Worm (Caenorhabditis elegans) whole organism, L4 larva: ENCODE measurements around the gene rml-4.

Experiments
- D1046.2 ChIP-seq: fragments of 200-800 bp; sonication (Bioruptor generic); IDR thresholded peaks from 2 replicates; pipeline ENCODE4 v1.3.6; 2022; ENCODE audit warnings: missing genetic modification characterization, missing compliant biosample characterization
- F44E2.7 ChIP-seq: fragments of 200-800 bp; sonication (Bioruptor generic); IDR thresholded peaks from 2 replicates; pipeline ENCODE4 v2.1.2; 2022; ENCODE audit warnings: missing genetic modification characterization, missing compliant biosample characterization
- F49E8.2 ChIP-seq: sonication (generic microtip); optimal IDR thresholded peaks from 2 replicates; lab custom pipeline; 2016; ENCODE audit warnings: missing compliant biosample characterization, mild to moderate bottlenecking, missing genetic modification characterization, borderline replicate concordance
- R02D3.7 ChIP-seq: fragments of 150-350 bp; sonication (generic microtip); optimal IDR thresholded peaks from 3 replicates; lab custom pipeline; 2014; ENCODE audit warnings: missing biosample characterization, missing genetic modification characterization
- ZK337.2 ChIP-seq: fragments of 200-800 bp; sonication (Bioruptor generic); IDR thresholded peaks from 2 replicates; pipeline ENCODE4 v1.3.6; 2022; ENCODE audit warnings: missing genetic modification reagents, missing genetic modification characterization, missing compliant biosample characterization
- aly-2 ChIP-seq: sonication (generic microtip); optimal IDR thresholded peaks from 2 replicates; lab custom pipeline; 2018; ENCODE audit warnings: missing biosample characterization, missing genetic modification characterization
- ama-1 ChIP-seq: fragments of 150-350 bp; optimal IDR thresholded peaks from 2 replicates; lab custom pipeline; 2014; ENCODE audit warnings: inconsistent platforms, mixed read lengths
- arid-1 ChIP-seq: fragments of 200-800 bp; sonication (Bioruptor generic); conservative IDR thresholded peaks from 2 replicates; pipeline ENCODE4 v1.3.6; 2022; ENCODE audit warnings: missing genetic modification reagents, missing genetic modification characterization, missing compliant biosample characterization
- ceh-44 ChIP-seq: fragments of 200-800 bp; sonication (Bioruptor generic); IDR thresholded peaks from 2 replicates; pipeline ENCODE4 v1.3.6; 2022; ENCODE audit warnings: missing genetic modification reagents, missing genetic modification characterization, missing compliant biosample characterization
- ceh-62 ChIP-seq: sonication (generic microtip); optimal IDR thresholded peaks from 2 replicates; lab custom pipeline; 2017; ENCODE audit warnings: missing biosample characterization, missing genetic modification characterization
- ceh-82 ChIP-seq: sonication (generic microtip); optimal IDR thresholded peaks from 2 replicates; lab custom pipeline; 2017; ENCODE audit warnings: missing biosample characterization, missing genetic modification characterization
- ces-1 ChIP-seq: fragments of 150-350 bp; sonication (generic microtip); optimal IDR thresholded peaks from 4 replicates; lab custom pipeline; 2014; ENCODE audit warnings: missing biosample characterization, missing genetic modification reagents, missing genetic modification characterization
- daf-19 ChIP-seq: fragments of 200-800 bp; sonication (Bioruptor generic); conservative IDR thresholded peaks from 2 replicates; pipeline ENCODE4 v1.3.6; 2022; ENCODE audit warnings: missing genetic modification characterization, missing compliant biosample characterization
- daf-8 ChIP-seq: fragments of 200-800 bp; sonication (Bioruptor generic); IDR thresholded peaks from 2 replicates; pipeline ENCODE4 v1.3.6; 2022; ENCODE audit warnings: missing genetic modification characterization, missing compliant biosample characterization
- dmd-6 ChIP-seq: fragments of 200-800 bp; sonication (Bioruptor generic); IDR thresholded peaks from 2 replicates; pipeline ENCODE4 v1.3.6; 2022; ENCODE audit warnings: missing genetic modification reagents, missing genetic modification characterization, missing compliant biosample characterization
- dmd-8 ChIP-seq: fragments of 200-800 bp; sonication (Bioruptor generic); IDR thresholded peaks from 2 replicates; pipeline ENCODE4 v1.3.6; 2022; ENCODE audit warnings: missing genetic modification characterization, missing compliant biosample characterization
- dmd-9 ChIP-seq: fragments of 200-800 bp; sonication (Bioruptor generic); IDR thresholded peaks from 2 replicates; pipeline ENCODE4 v1.3.6; 2022; ENCODE audit warnings: missing genetic modification reagents, missing genetic modification characterization, missing compliant biosample characterization
- dpl-1 ChIP-seq: fragments of 150-350 bp; optimal IDR thresholded peaks from 2 replicates; lab custom pipeline; 2014; ENCODE audit warnings: missing biosample characterization, missing genetic modification reagents, missing genetic modification characterization
- duxl-1 ChIP-seq: sonication (generic microtip); optimal IDR thresholded peaks from 2 replicates; lab custom pipeline; 2016; ENCODE audit warnings: mild to moderate bottlenecking, missing genetic modification characterization, moderate library complexity, missing compliant biosample characterization; ENCODE audit not compliant: poor library complexity
- dve-1 ChIP-seq: sonication (generic microtip); optimal IDR thresholded peaks from 2 replicates; lab custom pipeline; 2017; ENCODE audit warnings: antibody characterized with exemption, mild to moderate bottlenecking, missing genetic modification characterization, missing compliant biosample characterization; ENCODE audit not compliant: insufficient read depth
- egl-43 ChIP-seq: fragments of 200-800 bp; sonication (Bioruptor generic); IDR thresholded peaks from 2 replicates; pipeline ENCODE4 v1.3.6; 2022; ENCODE audit warnings: missing genetic modification reagents, missing genetic modification characterization, missing compliant biosample characterization
- hlh-11 ChIP-seq: fragments of 200-800 bp; sonication (Bioruptor generic); optimal IDR thresholded peaks from 2 replicates; lab custom pipeline; 2018; ENCODE audit warnings: mild to moderate bottlenecking, missing genetic modification characterization, missing compliant biosample characterization
- hmg-1.1 ChIP-seq: fragments of 200-800 bp; sonication (Bioruptor generic); IDR thresholded peaks from 2 replicates; pipeline ENCODE4 v1.3.6; 2022; ENCODE audit warnings: missing genetic modification reagents, missing genetic modification characterization, missing compliant biosample characterization
- lir-3 ChIP-seq: sonication (generic microtip); optimal IDR thresholded peaks from 2 replicates; lab custom pipeline; 2016; ENCODE audit warnings: mild to moderate bottlenecking, missing genetic modification characterization, missing compliant biosample characterization
- lsy-2 ChIP-seq, 2 experiments: fragments of 150-350 bp in 1 of 2; sonication (generic microtip) in 1 of 2; optimal IDR thresholded peaks; 2 replicates each; lab custom pipeline; 2014 to 2017; ENCODE audit warnings: missing biosample characterization in 2 of 2, missing genetic modification characterization in 2 of 2
- mep-1 ChIP-seq: fragments of 150-350 bp; sonication (generic microtip); optimal IDR thresholded peaks from 3 replicates; lab custom pipeline; 2014; ENCODE audit warnings: missing biosample characterization, missing genetic modification characterization
- mes-2 ChIP-seq: sonication (generic microtip); optimal IDR thresholded peaks from 2 replicates; lab custom pipeline; 2016; ENCODE audit warnings: missing genotype, mild to moderate bottlenecking, missing genetic modification characterization, missing compliant biosample characterization; ENCODE audit not compliant: poor library complexity, severe bottlenecking
- mxl-3 ChIP-seq: fragments of 200-800 bp; sonication (Bioruptor generic); optimal IDR thresholded peaks from 2 replicates; lab custom pipeline; 2018; ENCODE audit warnings: mild to moderate bottlenecking, missing genetic modification characterization, missing compliant biosample characterization
- nhr-10 ChIP-seq: fragments of 150-350 bp; optimal IDR thresholded peaks from 2 replicates; lab custom pipeline; 2014; ENCODE audit warnings: missing biosample characterization, missing genetic modification characterization
- nhr-102 ChIP-seq: sonication (generic microtip); optimal IDR thresholded peaks from 2 replicates; lab custom pipeline; 2016; ENCODE audit warnings: mild to moderate bottlenecking, missing genetic modification characterization, moderate library complexity, missing compliant biosample characterization
- nhr-11 ChIP-seq: fragments of 150-350 bp; optimal IDR thresholded peaks from 2 replicates; lab custom pipeline; 2014; ENCODE audit warnings: missing biosample characterization, missing genetic modification characterization
- nhr-111 ChIP-seq: fragments of 200-800 bp; sonication (Bioruptor generic); optimal IDR thresholded peaks from 2 replicates; lab custom pipeline; 2018; ENCODE audit warnings: mild to moderate bottlenecking, missing genetic modification characterization, missing compliant biosample characterization
- nhr-25 ChIP-seq: sonication (generic microtip); optimal IDR thresholded peaks from 2 replicates; lab custom pipeline; 2017; ENCODE audit warnings: missing genetic modification characterization, mild to moderate bottlenecking, missing compliant biosample characterization, antibody characterized with exemption, moderate library complexity, borderline replicate concordance; ENCODE audit not compliant: insufficient read depth
- nhr-41 ChIP-seq: fragments of 200-800 bp; sonication (Bioruptor generic); IDR thresholded peaks from 2 replicates; pipeline ENCODE4 v1.3.6; 2022; ENCODE audit warnings: missing genetic modification reagents, missing genetic modification characterization, missing compliant biosample characterization
- nhr-42 ChIP-seq: fragments of 200-800 bp; sonication (Bioruptor generic); IDR thresholded peaks from 2 replicates; pipeline ENCODE4 v1.3.6; 2022; ENCODE audit warnings: missing genetic modification characterization, missing compliant biosample characterization
- nhr-48 ChIP-seq: sonication (generic microtip); optimal IDR thresholded peaks from 2 replicates; lab custom pipeline; 2016; ENCODE audit warnings: mild to moderate bottlenecking, missing genetic modification characterization, missing compliant biosample characterization
- nhr-6 ChIP-seq: fragments of 150-350 bp; optimal IDR thresholded peaks from 2 replicates; lab custom pipeline; 2014; ENCODE audit warnings: missing biosample characterization, missing genetic modification characterization
- nhr-76 ChIP-seq: fragments of 150-350 bp; optimal IDR thresholded peaks from 2 replicates; lab custom pipeline; 2014; ENCODE audit warnings: missing biosample characterization, missing genetic modification characterization
- pha-4 ChIP-seq, 2 experiments: fragments of 150-350 bp in 1 of 2; fragments of 200-800 bp in 1 of 2; sonication (Bioruptor generic) in 1 of 2; IDR thresholded peaks in 1 of 2; optimal IDR thresholded peaks in 1 of 2; 2 replicates each; pipeline versions ENCODE4 v1.3.6 to Lab custom; 2014 to 2022; ENCODE audit warnings: missing genetic modification characterization in 2 of 2, missing genetic modification reagents in 2 of 2, missing biosample characterization in 1 of 2, missing compliant biosample characterization in 1 of 2
- rbr-2 ChIP-seq: sonication (generic microtip); optimal IDR thresholded peaks from 2 replicates; lab custom pipeline; 2016; ENCODE audit warnings: missing genotype, missing genetic modification characterization, missing compliant biosample characterization
- sdz-12 ChIP-seq: fragments of 200-800 bp; sonication (Bioruptor generic); optimal IDR thresholded peaks from 2 replicates; lab custom pipeline; 2018; ENCODE audit warnings: mild to moderate bottlenecking, missing genetic modification characterization, missing compliant biosample characterization
- skn-1 ChIP-seq: fragments of 150-350 bp; optimal IDR thresholded peaks from 2 replicates; lab custom pipeline; 2014; ENCODE audit warnings: missing biosample characterization, missing genetic modification characterization
- snpc-1.2 ChIP-seq: fragments of 200-800 bp; sonication (Bioruptor generic); IDR thresholded peaks from 2 replicates; pipeline ENCODE4 v1.3.6; 2022; ENCODE audit warnings: missing genetic modification reagents, missing genetic modification characterization, missing compliant biosample characterization
- spr-3 ChIP-seq: fragments of 200-800 bp; sonication (Bioruptor generic); optimal IDR thresholded peaks from 2 replicates; lab custom pipeline; 2018; ENCODE audit warnings: mild to moderate bottlenecking, missing genetic modification characterization, missing compliant biosample characterization
- tag-97 ChIP-seq: fragments of 200-800 bp; sonication (Bioruptor generic); IDR thresholded peaks from 2 replicates; pipeline ENCODE4 v1.3.6; 2022; ENCODE audit warnings: missing genetic modification characterization, missing compliant biosample characterization
- unc-62 ChIP-seq, 3 experiments: fragments of 150-350 bp in 1 of 3; sonication (generic microtip); optimal IDR thresholded peaks in 2 of 3; peaks in 1 of 3; 1 replicate in 1 of 3; 2 replicates in 2 of 3; lab custom pipeline; 2014 to 2017; ENCODE audit warnings: missing biosample characterization in 3 of 3, missing genetic modification characterization in 3 of 3, missing genetic modification reagents in 3 of 3, missing genotype in 1 of 3
- zag-1 ChIP-seq: fragments of 150-350 bp; optimal IDR thresholded peaks from 2 replicates; lab custom pipeline; 2014; ENCODE audit warnings: missing biosample characterization, missing genetic modification characterization
- zip-2 ChIP-seq: fragments of 150-350 bp; optimal IDR thresholded peaks from 2 replicates; lab custom pipeline; 2014; ENCODE audit warnings: missing biosample characterization, missing genetic modification characterization
- ztf-11 ChIP-seq: fragments of 150-350 bp; optimal IDR thresholded peaks from 2 replicates; lab custom pipeline; 2014; ENCODE audit warnings: missing biosample characterization, missing genetic modification characterization
- ztf-7 ChIP-seq: fragments of 150-350 bp; optimal IDR thresholded peaks from 2 replicates; lab custom pipeline; 2014; ENCODE audit warnings: missing biosample characterization, missing genetic modification characterization

rml-4 gene

DNA sequence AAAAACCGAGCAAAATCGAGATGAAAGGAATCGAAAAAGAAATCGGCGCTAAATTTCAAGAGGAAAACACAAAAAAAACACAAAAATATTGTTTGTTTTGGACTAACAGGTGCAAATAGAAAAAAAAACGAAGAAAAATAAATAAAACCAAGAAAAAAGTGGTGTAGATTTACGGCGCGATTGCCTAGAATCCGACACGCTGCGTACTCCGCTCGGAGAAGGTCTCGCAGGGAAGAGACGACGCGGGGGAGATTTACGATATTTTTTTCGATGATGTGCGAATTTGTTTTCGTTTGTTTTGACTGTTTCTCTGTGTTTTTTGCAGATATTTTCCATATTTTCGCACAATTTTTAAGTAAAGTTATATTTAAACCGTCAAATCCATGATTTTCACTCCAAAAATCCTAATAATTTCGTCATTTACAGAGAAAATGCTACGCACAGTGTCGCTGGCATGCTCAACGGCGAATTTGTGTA, 4.4 kb downstream of the rml-4 start, which contains the start of gene sco-1 (continued):
- TF ChIP-seq nhr-6 = peak; percentile 91
- TF ChIP-seq lir-3 = peak; percentile 24
- TF ChIP-seq mes-2 (tag; lab: Kevin White, UChicago) = peak; percentile 99
- peak; percentile 87 for TF ChIP-seq pha-4 (GFP tag; IDR thresholded peaks at IDR 0.05; lab: Robert Waterston, UW)
- peak; percentile 82 for TF ChIP-seq pha-4 (tag; optimal IDR thresholded peaks at IDR 0.05; lab: Kevin White, UChicago)
- TF ChIP-seq nhr-42 (GFP tag; lab: Robert Waterston, UW) = peak; percentile 91
- TF ChIP-seq aly-2 (tag; lab: Kevin White, UChicago) = no peak
- TF ChIP-seq egl-43 (GFP tag; lab: Robert Waterston, UW) = peak; percentile 86
- TF ChIP-seq ceh-82 = no peak
- TF ChIP-seq rbr-2 (tag; lab: Kevin White, UChicago) = peak; percentile 93
- peak; percentile 58; the same call in 1 of the 2 replicates for TF ChIP-seq ceh-44 (GFP tag; lab: Robert Waterston, UW)
- no peak for TF ChIP-seq daf-8 (GFP tag; lab: Robert Waterston, UW)
- TF ChIP-seq ztf-11 (tag; lab: Kevin White, UChicago) = no peak
- TF ChIP-seq R02D3.7 (tag; lab: Kevin White, UChicago) = peak; percentile 98
- TF ChIP-seq mxl-3 (GFP tag; lab: Kevin White, UChicago) = peak; percentile 68
- peak; percentile 90 for TF ChIP-seq dpl-1 (GFP tag; lab: Kevin White, UChicago)
- TF ChIP-seq unc-62 (GFP tag; optimal IDR thresholded peaks at IDR 0.05 in 1 of 2; lab: Kevin White, UChicago) = peak in 1 of 2 experiments; percentile 38
- no peak for TF ChIP-seq unc-62 (tag; optimal IDR thresholded peaks at IDR 0.05; lab: Kevin White, UChicago)
- TF ChIP-seq ceh-62 (tag; lab: Kevin White, UChicago) = no peak
- TF ChIP-seq F44E2.7 (GFP tag; lab: Robert Waterston, UW) = no peak
- peak; percentile 85 for TF ChIP-seq ztf-7
- TF ChIP-seq nhr-10 (tag; lab: Kevin White, UChicago) = peak; percentile 16
- peak; percentile 80 to 97 for TF ChIP-seq lsy-2 (tag; optimal IDR thresholded peaks at IDR 0.05; lab: Kevin White, UChicago)
- no peak for TF ChIP-seq dmd-8 (GFP tag; lab: Robert Waterston, UW)
- TF ChIP-seq ces-1 = peak; percentile 42
- TF ChIP-seq arid-1 (GFP tag; lab: Robert Waterston, UW) = peak; percentile 68; the same call in 1 of the 2 replicates
- peak; percentile 88 for TF ChIP-seq duxl-1
- no peak for TF ChIP-seq nhr-76
- TF ChIP-seq nhr-25 (tag; lab: Kevin White, UChicago) = peak; percentile 92
- TF ChIP-seq nhr-48 (tag; lab: Kevin White, UChicago) = peak; percentile 70
- peak; percentile 88 for TF ChIP-seq nhr-102 (tag; lab: Kevin White, UChicago)
- TF ChIP-seq F49E8.2 = peak; percentile 59
- no peak for TF ChIP-seq skn-1
- peak; percentile 84 for TF ChIP-seq hmg-1.1 (GFP tag; lab: Robert Waterston, UW)
- no peak for TF ChIP-seq nhr-111 (GFP tag; lab: Kevin White, UChicago)
- TF ChIP-seq ZK337.2 = peak; percentile 96
- TF ChIP-seq snpc-1.2 = 0 out of 2 replicates have a peak, but pooled peaks have one; percentile 16
- TF ChIP-seq zip-2 = peak; percentile 70
- peak; percentile 80 for TF ChIP-seq sdz-12 (GFP tag; lab: Kevin White, UChicago)
- TF ChIP-seq dmd-9 (GFP tag; lab: Robert Waterston, UW) = peak; percentile 94
- TF ChIP-seq dve-1 (tag; lab: Kevin White, UChicago) = peak; percentile 95
- no peak for TF ChIP-seq nhr-41 (GFP tag; lab: Robert Waterston, UW)
- TF ChIP-seq ama-1 = peak; percentile 34
- TF ChIP-seq zag-1 = peak; percentile 42
- TF ChIP-seq spr-3 = peak; percentile 56
- no peak for TF ChIP-seq daf-19
- TF ChIP-seq tag-97 (GFP tag; lab: Robert Waterston, UW) = peak; percentile 95
- peak; percentile 95 for TF ChIP-seq dmd-6 (GFP tag; lab: Robert Waterston, UW)
- TF ChIP-seq mep-1 = peak; percentile 98
- peak; percentile 90 for TF ChIP-seq nhr-11 (tag; lab: Kevin White, UChicago)
- peak; percentile 74; the same call in 1 of the 2 replicates for TF ChIP-seq D1046.2
- peak; percentile 90 for TF ChIP-seq hlh-11 (tag; lab: Kevin White, UChicago)
